Fruit fly (Drosophila melanogaster): ENCODE measurements around the gene CG33061.

Gene CG33061

dm6 chr3L:16328207-16328891, 1.2 kb upstream of the CG33061 start, which contains the start of gene CG13058 (continued):
- TF ChIP-seq Mrtf (GFP tag; IDR thresholded peaks at IDR 0.05) (no peak), Hsf (GFP tag; optimal IDR thresholded peaks at IDR 0.05) (peak; percentile 57), onecut (GFP tag; IDR thresholded peaks at IDR 0.05) (peak; percentile 30; the same call in 1 of the 2 replicates), lov (optimal IDR thresholded peaks at IDR 0.05) (no peak), lov (GFP tag; IDR thresholded peaks at IDR 0.05) (no peak), Dek (tag; optimal IDR thresholded peaks at IDR 0.05) (peak; percentile 60), Elba2 (GFP tag; optimal IDR thresholded peaks at IDR 0.05) (no peak), CG16779 (GFP tag; IDR thresholded peaks at IDR 0.05) (no peak), pum (GFP tag; optimal IDR thresholded peaks at IDR 0.05) (no peak), CG4617 (GFP tag; optimal IDR thresholded peaks at IDR 0.05; ENCODE audit: borderline replicate concordance) (no peak), CG5953 (GFP tag; IDR thresholded peaks at IDR 0.05) (no peak), zfh2 (GFP tag; optimal IDR thresholded peaks at IDR 0.05) (peak; percentile 42), CG9215 (GFP tag; IDR thresholded peaks at IDR 0.05) (peak; percentile 18; the same call in 1 of the 2 replicates), Myb (GFP tag; optimal IDR thresholded peaks at IDR 0.05) (peak; percentile 16), phol (tag; optimal IDR thresholded peaks at IDR 0.05) (no peak), Ssrp (tag; optimal IDR thresholded peaks at IDR 0.05) (no peak), grau (tag; optimal IDR thresholded peaks at IDR 0.05) (peak; percentile 79), Ada2b (GFP tag; IDR thresholded peaks at IDR 0.05) (peak; percentile 90), CG17568 (GFP tag; optimal IDR thresholded peaks at IDR 0.05) (no peak), btn (GFP tag; optimal IDR thresholded peaks at IDR 0.05) (no peak), CG4854 (GFP tag; optimal IDR thresholded peaks at IDR 0.05) (no peak), peb (GFP tag; IDR thresholded peaks at IDR 0.05) (no peak), abd-A (tag; optimal IDR thresholded peaks at IDR 0.05) (no peak), CG5245 (GFP tag; optimal IDR thresholded peaks at IDR 0.05) (peak; percentile 21), Spps (tag; optimal IDR thresholded peaks at IDR 0.05) (no peak), ind (GFP tag; optimal IDR thresholded peaks at IDR 0.05) (peak; percentile 50), Dfd (GFP tag; optimal IDR thresholded peaks at IDR 0.05) (no peak), Atf6 (GFP tag; IDR thresholded peaks at IDR 0.05) (peak; percentile 84), tup (GFP tag; optimal IDR thresholded peaks at IDR 0.05) (no peak), CG11696 (GFP tag; IDR thresholded peaks at IDR 0.05) (no peak), Nf-YA (GFP tag; IDR thresholded peaks at IDR 0.05) (peak; percentile 54), CG2202 (tag; optimal IDR thresholded peaks at IDR 0.05) (no peak), Sry-β (GFP tag; optimal IDR thresholded peaks at IDR 0.05) (no peak), Mes4 (GFP tag; optimal IDR thresholded peaks at IDR 0.05) (peak; percentile 25), CG3847 (GFP tag; IDR thresholded peaks at IDR 0.05) (peak; percentile 77), CG11695 (GFP tag; IDR thresholded peaks at IDR 0.05) (peak; percentile 67), cas (GFP tag; IDR thresholded peaks at IDR 0.05) (no peak), CG8765 (GFP tag; IDR thresholded peaks at IDR 0.05) (no peak), CG31224 (GFP tag; IDR thresholded peaks at IDR 0.05) (no peak), CG34376 (GFP tag; optimal IDR thresholded peaks at IDR 0.05) (peak; percentile 3), Rx (GFP tag; IDR thresholded peaks at IDR 0.05) (no peak), HLHmδ (GFP tag; optimal IDR thresholded peaks at IDR 0.05) (no peak), Camta (GFP tag; optimal IDR thresholded peaks at IDR 0.05) (no peak), Six4 (GFP tag; optimal IDR thresholded peaks at IDR 0.05) (no peak), mld (GFP tag; IDR thresholded peaks at IDR 0.05; ENCODE audit: partially characterized antibody) (no peak), ken (GFP tag; IDR thresholded peaks at IDR 0.05) (0 out of 3 replicates have a peak, but pooled peaks have one; percentile 36), CG32772 (GFP tag; IDR thresholded peaks at IDR 0.05) (no peak), ab (GFP tag; optimal IDR thresholded peaks at IDR 0.05) (no peak), CG8924 (tag; optimal IDR thresholded peaks at IDR 0.05) (peak; percentile 70), CG17359 (tag; optimal IDR thresholded peaks at IDR 0.05) (peak; percentile 53), CG15011 (GFP tag; optimal IDR thresholded peaks at IDR 0.05) (peak; percentile 13), sug (tag; optimal IDR thresholded peaks at IDR 0.05) (no peak)
